Worm (Caenorhabditis elegans): ENCODE measurements around the gene ugt-6.

The ugt-6 gene

DNA sequence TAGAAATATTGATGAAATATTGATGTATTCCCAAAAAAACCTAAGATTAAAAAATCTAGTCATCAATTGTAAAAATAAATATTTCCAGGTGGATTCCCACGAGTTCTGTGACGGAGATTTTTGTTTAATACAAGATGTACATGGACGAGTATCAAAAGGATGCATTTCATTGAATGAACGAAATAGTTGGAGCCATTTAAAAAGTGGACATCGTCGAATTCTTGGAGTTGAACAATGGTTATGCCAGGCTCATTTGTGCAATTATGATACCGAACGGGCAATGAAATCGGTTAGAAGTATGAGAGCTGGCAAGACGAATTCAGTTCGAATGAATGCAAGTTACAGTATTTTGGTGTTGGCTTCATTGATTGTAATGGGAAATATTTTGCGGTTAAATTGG, 48.5 kb downstream of the ugt-6 start:
- TF ChIP-seq cog-1 (tag; optimal IDR thresholded peaks at IDR 0.05): no peak
- no peak for TF ChIP-seq ref-1 (GFP tag; conservative IDR thresholded peaks at IDR 0.05)
- no peak for TF ChIP-seq ztf-23 (GFP tag; IDR thresholded peaks at IDR 0.05)
- TF ChIP-seq flt-1 (GFP tag; IDR thresholded peaks at IDR 0.05): no peak
- no peak for TF ChIP-seq ztf-29 (GFP tag; IDR thresholded peaks at IDR 0.05)
- TF ChIP-seq med-1 (GFP tag; optimal IDR thresholded peaks at IDR 0.05; ENCODE audit: insufficient read depth): no peak
- no peak for TF ChIP-seq tab-1 (GFP tag; IDR thresholded peaks at IDR 0.05)
- TF ChIP-seq T22C8.4 (GFP tag; IDR thresholded peaks at IDR 0.05): no peak
- TF ChIP-seq klf-2 (GFP tag; conservative IDR thresholded peaks at IDR 0.05): no peak

DNA sequence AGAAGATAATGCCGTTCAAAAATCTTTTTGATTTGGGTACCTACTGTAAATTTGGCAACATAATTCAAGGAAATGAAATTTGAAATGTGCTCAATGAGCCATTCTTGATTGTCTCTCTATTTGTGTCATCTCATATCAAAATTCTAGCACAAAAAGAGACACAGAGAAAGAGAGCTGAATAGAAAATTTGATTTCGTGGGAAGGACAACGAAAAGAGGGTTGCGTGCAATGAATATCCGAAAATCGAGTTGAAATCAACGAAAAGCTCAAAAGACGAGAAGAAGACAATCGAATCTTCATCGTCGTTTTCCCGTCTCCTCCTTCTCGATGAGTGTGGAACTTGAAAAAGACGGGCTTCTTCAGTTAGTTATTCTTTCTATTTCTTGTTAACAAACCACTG, 50.2 kb downstream of the ugt-6 start, which contains the start of gene C15C8.5:
Gene C15C8.5, plus strand, starts transcription at position 152 of the 400 bp plus-strand sequence.
- no peak for TF ChIP-seq ztf-29 (GFP tag; IDR thresholded peaks at IDR 0.05)
- no peak for TF ChIP-seq ztf-23 (GFP tag; IDR thresholded peaks at IDR 0.05)
- TF ChIP-seq cog-1 (tag; optimal IDR thresholded peaks at IDR 0.05): no peak
- TF ChIP-seq med-1 (GFP tag; optimal IDR thresholded peaks at IDR 0.05; ENCODE audit: insufficient read depth): no peak
- no peak for TF ChIP-seq flt-1 (GFP tag; IDR thresholded peaks at IDR 0.05)
- no peak for TF ChIP-seq tab-1 (GFP tag; IDR thresholded peaks at IDR 0.05)
- TF ChIP-seq T22C8.4 (GFP tag; IDR thresholded peaks at IDR 0.05): no peak
- TF ChIP-seq klf-2 (GFP tag; conservative IDR thresholded peaks at IDR 0.05): no peak
- TF ChIP-seq ref-1 (GFP tag; conservative IDR thresholded peaks at IDR 0.05): no peak

DNA sequence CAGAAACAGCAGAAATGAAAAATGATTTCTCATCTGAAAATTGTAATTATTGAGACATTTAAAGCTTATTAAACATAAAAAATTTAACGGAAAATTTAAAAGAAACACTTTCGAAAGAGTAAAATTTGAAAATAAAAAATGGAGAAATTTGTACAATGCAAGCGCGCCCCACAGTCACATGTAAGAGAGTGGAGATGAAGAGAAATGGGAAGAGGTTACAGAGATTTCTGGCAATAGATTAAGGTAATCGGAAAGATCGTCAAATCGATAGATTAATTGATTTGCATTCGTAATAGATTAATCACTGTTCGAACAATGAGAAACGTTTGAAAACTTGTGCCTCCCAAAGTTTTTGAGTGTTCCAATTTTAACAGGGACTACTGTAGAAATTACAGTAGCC, 50.6 kb downstream of the ugt-6 start, which contains the start of gene C15C8.4:
Gene C15C8.4, minus strand, starts transcription at position 33 of the 400 bp plus-strand sequence.
- TF ChIP-seq T22C8.4 (GFP tag; IDR thresholded peaks at IDR 0.05) (no peak), klf-2 (GFP tag; conservative IDR thresholded peaks at IDR 0.05) (no peak), ztf-29 (GFP tag; IDR thresholded peaks at IDR 0.05) (no peak), ref-1 (GFP tag; conservative IDR thresholded peaks at IDR 0.05) (no peak), ztf-23 (GFP tag; IDR thresholded peaks at IDR 0.05) (no peak), cog-1 (tag; optimal IDR thresholded peaks at IDR 0.05) (no peak), flt-1 (GFP tag; IDR thresholded peaks at IDR 0.05) (no peak), tab-1 (GFP tag; IDR thresholded peaks at IDR 0.05) (no peak), med-1 (GFP tag; optimal IDR thresholded peaks at IDR 0.05; ENCODE audit: insufficient read depth) (no peak)

Data from whole organism, midembryonic.